Fruit fly (Drosophila melanogaster) whole organism, wandering third instar larva: Measurements from ENCODE around the gene Polr2M.

Experiments used
- CG32264 ChIP-seq: fragments of 200-800 bp; sonication (Bioruptor generic); optimal IDR thresholded peaks from 2 replicates; lab custom pipeline; 2016; ENCODE audit warnings: missing biosample characterization, missing genetic modification characterization
- Rel ChIP-seq, 2 experiments: fragments of 200-800 bp; sonication (Bioruptor generic) in 1 of 2; optimal IDR thresholded peaks; 2 replicates in 1 of 2; 3 replicates in 1 of 2; lab custom pipeline; 2016 to 2019; ENCODE audit warnings: mild to moderate bottlenecking in 2 of 2, missing biosample characterization in 2 of 2, missing genetic modification characterization in 2 of 2, moderate library complexity in 1 of 2
- Vsx2 ChIP-seq: fragments of 200-300, 225-300 bp; sonication (Bioruptor generic); optimal IDR thresholded peaks from 2 replicates; lab custom pipeline; 2018; ENCODE audit warnings: missing biosample characterization, missing genetic modification characterization; ENCODE audit not compliant: partially characterized antibody
- dmrt93B ChIP-seq: fragments of 200-800 bp; sonication (Bioruptor generic); optimal IDR thresholded peaks from 2 replicates; lab custom pipeline; 2018; ENCODE audit warnings: missing biosample characterization, mild to moderate bottlenecking, missing genetic modification characterization
- h ChIP-seq: fragments of 200-800 bp; sonication (Bioruptor generic); optimal IDR thresholded peaks from 3 replicates; lab custom pipeline; 2016; ENCODE audit warnings: missing biosample characterization, mild to moderate bottlenecking, missing genetic modification characterization
- pan ChIP-seq: fragments of >200 bp; optimal IDR thresholded peaks from 2 replicates; lab custom pipeline; 2017
- psq ChIP-seq: fragments of 200-800 bp; sonication (Bioruptor generic); optimal IDR thresholded peaks from 3 replicates; lab custom pipeline; 2017; ENCODE audit warnings: missing biosample characterization, mild to moderate bottlenecking, missing genetic modification characterization, moderate library complexity
- usp ChIP-seq: fragments of >200 bp; optimal IDR thresholded peaks from 2 replicates; lab custom pipeline; 2017; ENCODE audit warnings: missing biosample characterization, missing genetic modification characterization

- no peak for TF ChIP-seq Vsx2 (GFP tag; lab: Kevin White, UChicago)
- no peak for TF ChIP-seq Rel (GFP tag; optimal IDR thresholded peaks at IDR 0.05; lab: Kevin White, UChicago)
- TF ChIP-seq Rel (tag; optimal IDR thresholded peaks at IDR 0.05; lab: Kevin White, UChicago) = no peak
- TF ChIP-seq h (GFP tag; lab: Kevin White, UChicago) = no peak
- TF ChIP-seq usp (GFP tag; lab: Kevin White, UChicago) = no peak
- no peak for TF ChIP-seq dmrt93B (GFP tag; lab: Kevin White, UChicago)
- no peak for TF ChIP-seq pan
- no peak for TF ChIP-seq CG32264 (GFP tag; lab: Kevin White, UChicago)
- no peak for TF ChIP-seq psq (GFP tag; lab: Kevin White, UChicago)
Measured at dm6 chr3R:19212545-19213176, 16.6 kb upstream of the Polr2M start.
